Worm (Caenorhabditis elegans) whole organism, young adult: ENCODE measurements around the gene polh-1.

Source experiments
- B0035.1 ChIP-seq: sonication (generic microtip); optimal IDR thresholded peaks from 2 replicates; lab custom pipeline; 2016; ENCODE audit warnings: missing genetic modification characterization, mild to moderate bottlenecking, missing compliant biosample characterization, missing genotype, missing genetic modification reagents
- B0261.1 ChIP-seq: sonication (generic microtip); optimal IDR thresholded peaks from 2 replicates; lab custom pipeline; 2016; ENCODE audit warnings: mild to moderate bottlenecking, missing genetic modification characterization, moderate library complexity, missing compliant biosample characterization
- C06A6.2 ChIP-seq: fragments of 200-800 bp; sonication (Bioruptor generic); conservative IDR thresholded peaks from 2 replicates; pipeline ENCODE4 v1.3.6; 2022; ENCODE audit warnings: missing genetic modification characterization, missing compliant biosample characterization
- D2030.7 ChIP-seq: fragments of 200-800 bp; sonication (Bioruptor generic); IDR thresholded peaks from 2 replicates; pipeline ENCODE4 v1.3.6; 2022; ENCODE audit warnings: missing genetic modification reagents, missing genetic modification characterization, missing compliant biosample characterization
- F49E8.2 ChIP-seq: sonication (generic microtip); optimal IDR thresholded peaks from 3 replicates; lab custom pipeline; 2017; ENCODE audit warnings: missing genetic modification characterization, mild to moderate bottlenecking, missing compliant biosample characterization, antibody characterized with exemption, moderate library complexity; ENCODE audit not compliant: insufficient read depth
- Y67H2A.10 ChIP-seq: fragments of 200-800 bp; sonication (Bioruptor generic); conservative IDR thresholded peaks from 2 replicates; pipeline ENCODE4 v1.3.6; 2022; ENCODE audit warnings: missing genetic modification reagents, missing genetic modification characterization, missing compliant biosample characterization
- Y95B8A.8 ChIP-seq: fragments of 200-800 bp; sonication (Bioruptor generic); IDR thresholded peaks from 2 replicates; pipeline ENCODE4 v1.3.6; 2022; ENCODE audit warnings: missing genetic modification reagents, missing genetic modification characterization, missing compliant biosample characterization
- akir-1 ChIP-seq: fragments of 200-800 bp; sonication (Bioruptor generic); optimal IDR thresholded peaks from 2 replicates; lab custom pipeline; 2018; ENCODE audit warnings: mild to moderate bottlenecking, missing genetic modification characterization, moderate library complexity, missing compliant biosample characterization
- athp-1 ChIP-seq: sonication (generic microtip); optimal IDR thresholded peaks from 2 replicates; lab custom pipeline; 2017; ENCODE audit warnings: mild to moderate bottlenecking, missing genetic modification characterization, missing compliant biosample characterization
- attf-5 ChIP-seq: fragments of 200-800 bp; sonication (Bioruptor generic); optimal IDR thresholded peaks from 2 replicates; lab custom pipeline; 2018; ENCODE audit warnings: mild to moderate bottlenecking, missing genetic modification characterization, missing compliant biosample characterization
- cebp-2 ChIP-seq: fragments of 200-800 bp; sonication (Bioruptor generic); IDR thresholded peaks from 2 replicates; pipeline ENCODE4 v1.3.6; 2022; ENCODE audit warnings: missing genetic modification characterization, missing compliant biosample characterization
- ceh-40 ChIP-seq: fragments of 200-800 bp; sonication (Bioruptor generic); IDR thresholded peaks from 2 replicates; pipeline ENCODE4 v1.3.6; 2022; ENCODE audit warnings: missing genetic modification characterization, missing compliant biosample characterization
- ceh-79 ChIP-seq: sonication (generic microtip); optimal IDR thresholded peaks from 2 replicates; lab custom pipeline; 2017; ENCODE audit warnings: mild to moderate bottlenecking, missing genetic modification characterization, missing compliant biosample characterization
- chd-7 ChIP-seq: sonication (generic microtip); optimal IDR thresholded peaks from 2 replicates; lab custom pipeline; 2016; ENCODE audit warnings: mild to moderate bottlenecking, missing genetic modification characterization, moderate library complexity, missing compliant biosample characterization
- dpl-1 ChIP-seq: fragments of 150-350 bp; optimal IDR thresholded peaks from 2 replicates; lab custom pipeline; 2014; ENCODE audit warnings: missing biosample characterization, missing genetic modification reagents, missing genetic modification characterization
- egrh-3 ChIP-seq: fragments of 200-800 bp; sonication (Bioruptor generic); IDR thresholded peaks from 2 replicates; pipeline ENCODE4 v1.3.6; 2022; ENCODE audit warnings: missing genetic modification reagents, missing genetic modification characterization, missing compliant biosample characterization
- ekl-4 ChIP-seq: fragments of 200-800 bp; sonication (Bioruptor generic); IDR thresholded peaks from 2 replicates; pipeline ENCODE4 v1.3.6; 2022; ENCODE audit warnings: missing genetic modification reagents, missing genetic modification characterization, missing compliant biosample characterization
- gei-17 ChIP-seq: fragments of 200-800 bp; sonication (Bioruptor generic); optimal IDR thresholded peaks from 2 replicates; lab custom pipeline; 2018; ENCODE audit warnings: mild to moderate bottlenecking, missing genetic modification characterization, missing compliant biosample characterization
- hlh-26 ChIP-seq: fragments of 200-800 bp; sonication (Bioruptor generic); conservative IDR thresholded peaks from 2 replicates; pipeline ENCODE4 v1.3.6; 2022; ENCODE audit warnings: missing genetic modification reagents, missing genetic modification characterization, missing compliant biosample characterization
- lag-1 ChIP-seq: fragments of 200-800 bp; sonication (Bioruptor generic); IDR thresholded peaks from 2 replicates; pipeline ENCODE4 v1.3.6; 2022; ENCODE audit warnings: missing genetic modification reagents, missing genetic modification characterization, missing compliant biosample characterization
- lin-26 ChIP-seq: fragments of 200-800 bp; sonication (Bioruptor generic); IDR thresholded peaks from 2 replicates; pipeline ENCODE4 v1.3.6; 2022; ENCODE audit warnings: missing genetic modification reagents, missing genetic modification characterization, missing compliant biosample characterization
- lin-35 ChIP-seq, 3 experiments: fragments of 150-350 bp in 2 of 3; sonication (generic microtip) in 1 of 3; optimal IDR thresholded peaks; 2 replicates each; lab custom pipeline; 2014 to 2018; ENCODE audit warnings: missing biosample characterization in 3 of 3, missing genetic modification characterization in 3 of 3, missing genetic modification reagents in 3 of 3
- lin-40 ChIP-seq: sonication (generic microtip); optimal IDR thresholded peaks from 2 replicates; lab custom pipeline; 2016; ENCODE audit warnings: missing genetic modification characterization, mild to moderate bottlenecking, missing compliant biosample characterization, missing genotype, missing genetic modification reagents
- lir-1 ChIP-seq: fragments of 200-800 bp; sonication (Bioruptor generic); conservative IDR thresholded peaks from 2 replicates; pipeline ENCODE4 v1.3.6; 2022; ENCODE audit warnings: missing genetic modification reagents, missing genetic modification characterization, missing compliant biosample characterization
- lsl-1 ChIP-seq: fragments of 200-800 bp; sonication (Bioruptor generic); optimal IDR thresholded peaks from 2 replicates; lab custom pipeline; 2018; ENCODE audit warnings: mild to moderate bottlenecking, missing genetic modification characterization, moderate library complexity, missing compliant biosample characterization
- madf-10 ChIP-seq: sonication (generic microtip); optimal IDR thresholded peaks from 2 replicates; lab custom pipeline; 2016; ENCODE audit warnings: mild to moderate bottlenecking, missing genetic modification characterization, missing compliant biosample characterization
- madf-6 ChIP-seq: fragments of 200-800 bp; sonication (Bioruptor generic); IDR thresholded peaks from 2 replicates; pipeline ENCODE4 v1.3.6; 2022; ENCODE audit warnings: missing genetic modification reagents, missing genetic modification characterization, missing compliant biosample characterization
- nfyb-1 ChIP-seq: fragments of 200-800 bp; sonication (Bioruptor generic); IDR thresholded peaks from 2 replicates; pipeline ENCODE4 v1.3.6; 2022; ENCODE audit warnings: missing genetic modification reagents, missing genetic modification characterization, missing compliant biosample characterization
- nhr-27 ChIP-seq: fragments of 200-800 bp; sonication (Bioruptor generic); optimal IDR thresholded peaks from 2 replicates; lab custom pipeline; 2018; ENCODE audit warnings: mild to moderate bottlenecking, missing genetic modification characterization, moderate library complexity, missing compliant biosample characterization
- nhr-80 ChIP-seq: sonication (generic microtip); optimal IDR thresholded peaks from 2 replicates; lab custom pipeline; 2016; ENCODE audit warnings: missing genetic modification characterization, missing compliant biosample characterization
- pbrm-1 ChIP-seq: fragments of 200-800 bp; sonication (Bioruptor generic); IDR thresholded peaks from 2 replicates; pipeline ENCODE4 v1.3.6; 2022; ENCODE audit warnings: missing genetic modification reagents, missing genetic modification characterization, missing compliant biosample characterization
- pha-4 ChIP-seq: fragments of 150-350 bp; sonication (generic microtip); optimal IDR thresholded peaks from 2 replicates; lab custom pipeline; 2014; ENCODE audit warnings: missing biosample characterization, missing genetic modification reagents, missing genetic modification characterization
- rcor-1 ChIP-seq: fragments of 200-800 bp; sonication (Bioruptor generic); IDR thresholded peaks from 2 replicates; pipeline ENCODE4 v1.3.6; 2022; ENCODE audit warnings: missing genetic modification reagents, missing genetic modification characterization, missing compliant biosample characterization
- rpc-1 ChIP-seq, 2 experiments: fragments of 150-350 bp in 1 of 2; sonication (generic microtip) in 1 of 2; optimal IDR thresholded peaks; 2 replicates each; lab custom pipeline; 2014 to 2018; ENCODE audit warnings: missing biosample characterization in 1 of 2, missing genetic modification characterization in 1 of 2, missing genetic modification reagents in 1 of 2, missing genotype in 1 of 2
- sea-2 ChIP-seq: fragments of 200-800 bp; sonication (Bioruptor generic); IDR thresholded peaks from 2 replicates; pipeline ENCODE4 v1.3.6; 2022; ENCODE audit warnings: missing genetic modification characterization, missing compliant biosample characterization
- snpc-3.4 ChIP-seq: sonication (generic microtip); optimal IDR thresholded peaks from 2 replicates; lab custom pipeline; 2017; ENCODE audit warnings: missing genetic modification characterization, mild to moderate bottlenecking, missing compliant biosample characterization, antibody characterized with exemption, moderate library complexity, missing genotype, missing genetic modification reagents
- snpc-4 ChIP-seq, 5 experiments: fragments of 150-350 bp in 1 of 5; sonication (generic microtip) in 4 of 5; optimal IDR thresholded peaks; 2 replicates each; lab custom pipeline; 2014 to 2018; ENCODE audit warnings: missing genetic modification characterization in 5 of 5, missing biosample characterization in 3 of 5, antibody characterized with exemption in 2 of 5, mild to moderate bottlenecking in 2 of 5, missing compliant biosample characterization in 2 of 5, missing genotype in 2 of 5, moderate library complexity in 2 of 5, missing genetic modification reagents in 1 of 5
- somi-1 ChIP-seq: fragments of 200-800 bp; sonication (Bioruptor generic); optimal IDR thresholded peaks from 2 replicates; lab custom pipeline; 2018; ENCODE audit warnings: mild to moderate bottlenecking, missing genetic modification characterization, missing compliant biosample characterization
- tlf-1 ChIP-seq: fragments of 200-800 bp; sonication (Bioruptor generic); optimal IDR thresholded peaks from 2 replicates; lab custom pipeline; 2018; ENCODE audit warnings: mild to moderate bottlenecking, missing genetic modification characterization, missing compliant biosample characterization
- unc-130 ChIP-seq: sonication (generic microtip); optimal IDR thresholded peaks from 2 replicates; lab custom pipeline; 2016; ENCODE audit warnings: missing genetic modification reagents, missing genetic modification characterization, missing compliant biosample characterization
- ztf-18 ChIP-seq: sonication (generic microtip); optimal IDR thresholded peaks from 2 replicates; lab custom pipeline; 2016; ENCODE audit warnings: missing genotype, mild to moderate bottlenecking, missing genetic modification characterization, missing compliant biosample characterization
- ztf-26 ChIP-seq: sonication (generic microtip); optimal IDR thresholded peaks from 2 replicates; lab custom pipeline; 2017; ENCODE audit warnings: missing genetic modification characterization, missing compliant biosample characterization
- ztf-28 ChIP-seq: fragments of 200-800 bp; sonication (Bioruptor generic); IDR thresholded peaks from 2 replicates; pipeline ENCODE4 v1.3.6; 2022; ENCODE audit warnings: missing genetic modification reagents, missing genetic modification characterization, missing compliant biosample characterization
- ztf-6 ChIP-seq: fragments of 200-800 bp; sonication (Bioruptor generic); IDR thresholded peaks from 2 replicates; pipeline ENCODE4 v1.3.6; 2022; ENCODE audit warnings: missing genetic modification reagents, missing genetic modification characterization, missing compliant biosample characterization

Gene polh-1

ce11 chrIII:1923419-1924318 lies 26.4 kb downstream of the polh-1 start (continued):
- peak; percentile 99 for TF ChIP-seq egrh-3 (GFP tag; lab: Robert Waterston, UW)
- no peak for TF ChIP-seq ceh-79 (tag; lab: Kevin White, UChicago)
- no peak for TF ChIP-seq F49E8.2
- TF ChIP-seq tlf-1 (GFP tag; lab: Kevin White, UChicago): peak; percentile 63
- no peak for TF ChIP-seq snpc-3.4
- TF ChIP-seq C06A6.2: peak; percentile 83
- no peak for TF ChIP-seq ztf-28 (GFP tag; lab: Robert Waterston, UW)
- TF ChIP-seq madf-10 (tag; lab: Kevin White, UChicago): peak; percentile 95
- TF ChIP-seq pha-4 (tag; lab: Kevin White, UChicago): no peak
- TF ChIP-seq attf-5: peak; percentile 62
- TF ChIP-seq sea-2 (GFP tag; lab: Robert Waterston, UW): no peak
- TF ChIP-seq ztf-6 (GFP tag; lab: Robert Waterston, UW): 0 out of 2 replicates have a peak, but pooled peaks have one; percentile 43
- no peak for TF ChIP-seq ztf-18 (tag; lab: Kevin White, UChicago)
- peak; percentile 76 for TF ChIP-seq nfyb-1 (GFP tag; lab: Robert Waterston, UW)
- TF ChIP-seq snpc-4 (GFP tag; optimal IDR thresholded peaks at IDR 0.05; lab: Kevin White, UChicago): no peak
- TF ChIP-seq snpc-4 (tag; optimal IDR thresholded peaks at IDR 0.05; lab: Kevin White, UChicago): peak in 2 of 4 experiments; percentile 32 to 38
- 0 out of 2 replicates have a peak, but pooled peaks have one; percentile 35 for TF ChIP-seq ekl-4 (GFP tag; lab: Robert Waterston, UW)
- peak; percentile 93 for TF ChIP-seq chd-7 (tag; lab: Kevin White, UChicago)
- TF ChIP-seq Y95B8A.8: 0 out of 2 replicates have a peak, but pooled peaks have one; percentile 41
- peak; percentile 31 for TF ChIP-seq nhr-80 (tag; lab: Kevin White, UChicago)
- peak; percentile 52 for TF ChIP-seq B0035.1
- TF ChIP-seq lin-26 (GFP tag; lab: Robert Waterston, UW): peak; percentile 79
- no peak for TF ChIP-seq lsl-1
- TF ChIP-seq pbrm-1 (GFP tag; lab: Robert Waterston, UW): 0 out of 2 replicates have a peak, but pooled peaks have one; percentile 33
- TF ChIP-seq Y67H2A.10 (GFP tag; lab: Robert Waterston, UW): 0 out of 2 replicates have a peak, but pooled peaks have one; percentile 16
- no peak for TF ChIP-seq hlh-26 (GFP tag; lab: Robert Waterston, UW)
- peak; percentile 96 for TF ChIP-seq somi-1 (GFP tag; lab: Kevin White, UChicago)
- no peak for TF ChIP-seq ceh-40 (GFP tag; lab: Robert Waterston, UW)
- TF ChIP-seq athp-1 (tag; lab: Kevin White, UChicago): peak; percentile 16
- no peak for TF ChIP-seq B0261.1 (tag; lab: Kevin White, UChicago)
- TF ChIP-seq nhr-27 (tag; lab: Kevin White, UChicago): peak; percentile 7
- peak; percentile 30 for TF ChIP-seq dpl-1 (GFP tag; lab: Kevin White, UChicago)
- TF ChIP-seq lin-40 (tag; lab: Kevin White, UChicago): peak; percentile 93
- peak in 1 of 3 experiments; percentile 52 for TF ChIP-seq lin-35 (GFP tag; optimal IDR thresholded peaks at IDR 0.05; lab: Kevin White, UChicago)
- TF ChIP-seq gei-17 (GFP tag; lab: Kevin White, UChicago): peak; percentile 56
- no peak for TF ChIP-seq cebp-2
- TF ChIP-seq unc-130 (GFP tag; lab: Kevin White, UChicago): no peak
- TF ChIP-seq rcor-1 (GFP tag; lab: Robert Waterston, UW): peak; percentile 15; the same call in 1 of the 2 replicates
- no peak for TF ChIP-seq rpc-1 (optimal IDR thresholded peaks at IDR 0.05; lab: Kevin White, UChicago)
- TF ChIP-seq rpc-1 (tag; optimal IDR thresholded peaks at IDR 0.05; lab: Kevin White, UChicago): no peak
- peak; percentile 65 for TF ChIP-seq lir-1 (GFP tag; lab: Robert Waterston, UW)
- TF ChIP-seq D2030.7: no peak
- TF ChIP-seq madf-6 (GFP tag; lab: Robert Waterston, UW): peak; percentile 47; the same call in 1 of the 2 replicates
- TF ChIP-seq lag-1 (GFP tag; lab: Robert Waterston, UW): 0 out of 2 replicates have a peak, but pooled peaks have one; percentile 22
- no peak for TF ChIP-seq akir-1 (GFP tag; lab: Kevin White, UChicago)
- peak; percentile 91 for TF ChIP-seq ztf-26 (tag; lab: Kevin White, UChicago)
